Worm (Caenorhabditis elegans) whole organism, L3 larva: ENCODE data around the gene pld-1.
A peak's percentile ranks its signal among the peaks of the same experiment; 100 is the strongest.

Experiments
- R02D3.7 ChIP-seq: fragments of 150-350 bp; optimal IDR thresholded peaks from 2 replicates; lab custom pipeline; 2014; ENCODE audit warnings: missing biosample characterization, missing genetic modification characterization
- ZK546.5 ChIP-seq: sonication (generic microtip); optimal IDR thresholded peaks from 2 replicates; lab custom pipeline; 2017; ENCODE audit warnings: missing biosample characterization, missing genetic modification characterization
- aly-2 ChIP-seq: fragments of 150-350 bp; optimal IDR thresholded peaks from 2 replicates; lab custom pipeline; 2014; ENCODE audit warnings: missing biosample characterization, missing genetic modification characterization
- ama-1 ChIP-seq: fragments of 150-350 bp; optimal IDR thresholded peaks from 2 replicates; lab custom pipeline; 2018
- ceh-16 ChIP-seq: sonication (generic microtip); optimal IDR thresholded peaks from 2 replicates; lab custom pipeline; 2017; ENCODE audit warnings: missing biosample characterization, missing genetic modification characterization
- ceh-28 ChIP-seq: fragments of 150-350 bp; optimal IDR thresholded peaks from 2 replicates; lab custom pipeline; 2014; ENCODE audit warnings: missing biosample characterization, missing genetic modification reagents, missing genetic modification characterization
- ceh-82 ChIP-seq: fragments of 150-350 bp; optimal IDR thresholded peaks from 2 replicates; lab custom pipeline; 2014; ENCODE audit warnings: missing biosample characterization, missing genetic modification characterization
- ceh-9 ChIP-seq: sonication (generic microtip); optimal IDR thresholded peaks from 2 replicates; lab custom pipeline; 2018; ENCODE audit warnings: missing biosample characterization, missing genetic modification characterization
- daf-12 ChIP-seq: fragments of 150-350 bp; optimal IDR thresholded peaks from 2 replicates; lab custom pipeline; 2014; ENCODE audit warnings: missing biosample characterization, missing genetic modification reagents, missing genetic modification characterization
- egl-27 ChIP-seq: sonication (generic microtip); optimal IDR thresholded peaks from 4 replicates; lab custom pipeline; 2017; ENCODE audit warnings: missing biosample characterization, missing genetic modification reagents, missing genetic modification characterization
- egl-5 ChIP-seq: fragments of 150-350 bp; optimal IDR thresholded peaks from 2 replicates; lab custom pipeline; 2017; ENCODE audit warnings: missing biosample characterization, missing genetic modification reagents, missing genetic modification characterization, inconsistent platforms
- elt-1 ChIP-seq: fragments of 150-350 bp; optimal IDR thresholded peaks from 2 replicates; lab custom pipeline; 2014; ENCODE audit warnings: missing biosample characterization, missing genetic modification characterization
- elt-2 ChIP-seq: sonication (generic microtip); optimal IDR thresholded peaks from 2 replicates; lab custom pipeline; 2016; ENCODE audit warnings: missing genetic modification reagents, mild to moderate bottlenecking, missing genetic modification characterization, missing compliant biosample characterization
- elt-3 ChIP-seq, 3 experiments: fragments of 150-350 bp in 1 of 3; sonication (generic microtip) in 2 of 3; optimal IDR thresholded peaks; 2 replicates in 2 of 3; 4 replicates in 1 of 3; lab custom pipeline; 2014 to 2017; ENCODE audit warnings: missing biosample characterization in 3 of 3, missing genetic modification characterization in 3 of 3
- eor-1 ChIP-seq, 2 experiments: fragments of 150-350 bp; optimal IDR thresholded peaks; 2 replicates each; lab custom pipeline; 2014 to 2018; ENCODE audit warnings: missing biosample characterization in 2 of 2, missing genetic modification characterization in 2 of 2
- fkh-10 ChIP-seq: sonication (generic microtip); optimal IDR thresholded peaks from 2 replicates; lab custom pipeline; 2017; ENCODE audit warnings: missing biosample characterization, missing genetic modification reagents, missing genetic modification characterization
- fkh-2 ChIP-seq: fragments of 150-350 bp; optimal IDR thresholded peaks from 2 replicates; lab custom pipeline; 2014; ENCODE audit warnings: missing biosample characterization, missing genetic modification reagents, missing genetic modification characterization
- fos-1 ChIP-seq: fragments of 150-350 bp; optimal IDR thresholded peaks from 2 replicates; lab custom pipeline; 2014; ENCODE audit warnings: missing biosample characterization, missing genetic modification characterization
- hmg-11 ChIP-seq: sonication (generic microtip); optimal IDR thresholded peaks from 2 replicates; lab custom pipeline; 2016; ENCODE audit warnings: missing genetic modification characterization, missing compliant biosample characterization
- jun-1 ChIP-seq: fragments of 150-350 bp; optimal IDR thresholded peaks from 2 replicates; lab custom pipeline; 2014; ENCODE audit warnings: missing biosample characterization, missing genetic modification reagents, missing genetic modification characterization
- lin-15B ChIP-seq: fragments of 150-350 bp; optimal IDR thresholded peaks from 2 replicates; lab custom pipeline; 2014; ENCODE audit warnings: missing biosample characterization, missing genetic modification characterization
- lin-39 ChIP-seq: fragments of 150-350 bp; optimal IDR thresholded peaks from 2 replicates; lab custom pipeline; 2018; ENCODE audit warnings: missing biosample characterization, missing genetic modification reagents, missing genetic modification characterization
- lsy-12 ChIP-seq: sonication (generic microtip); optimal IDR thresholded peaks from 2 replicates; lab custom pipeline; 2016; ENCODE audit warnings: mild to moderate bottlenecking, missing genetic modification characterization, missing compliant biosample characterization
- mdl-1 ChIP-seq: fragments of 150-350 bp; optimal IDR thresholded peaks from 2 replicates; lab custom pipeline; 2014; ENCODE audit warnings: missing biosample characterization, missing genetic modification characterization
- mml-1 ChIP-seq: fragments of 150-350 bp; sonication (generic microtip); optimal IDR thresholded peaks from 3 replicates; lab custom pipeline; 2014; ENCODE audit warnings: missing biosample characterization, missing genetic modification characterization
- nfya-1 ChIP-seq: sonication (generic microtip); optimal IDR thresholded peaks from 2 replicates; lab custom pipeline; 2017; ENCODE audit warnings: missing genetic modification characterization, mild to moderate bottlenecking, missing compliant biosample characterization, antibody characterized with exemption, moderate library complexity; ENCODE audit not compliant: insufficient read depth
- nhr-11 ChIP-seq: fragments of 150-350 bp; optimal IDR thresholded peaks from 2 replicates; lab custom pipeline; 2014; ENCODE audit warnings: missing biosample characterization, missing genetic modification characterization
- nhr-12 ChIP-seq: fragments of 150-350 bp; optimal IDR thresholded peaks from 2 replicates; lab custom pipeline; 2014; ENCODE audit warnings: missing biosample characterization, missing genetic modification characterization
- nhr-23 ChIP-seq: fragments of 150-350 bp; optimal IDR thresholded peaks from 2 replicates; lab custom pipeline; 2014; ENCODE audit warnings: missing biosample characterization, missing genetic modification reagents, missing genetic modification characterization
- nhr-237 ChIP-seq: fragments of 150-350 bp; optimal IDR thresholded peaks from 2 replicates; lab custom pipeline; 2014; ENCODE audit warnings: missing biosample characterization, missing genetic modification characterization
- nhr-25 ChIP-seq: sonication (generic microtip); optimal IDR thresholded peaks from 2 replicates; lab custom pipeline; 2017; ENCODE audit warnings: missing biosample characterization, missing genetic modification characterization
- nhr-28 ChIP-seq: fragments of 150-350 bp; optimal IDR thresholded peaks from 2 replicates; lab custom pipeline; 2014; ENCODE audit warnings: missing biosample characterization, missing genetic modification characterization
- nhr-43 ChIP-seq: sonication (generic microtip); optimal IDR thresholded peaks from 2 replicates; lab custom pipeline; 2016; ENCODE audit warnings: mild to moderate bottlenecking, missing genetic modification characterization, missing compliant biosample characterization; ENCODE audit not compliant: poor library complexity, severe bottlenecking
- nhr-67 ChIP-seq: fragments of 150-350 bp; optimal IDR thresholded peaks from 2 replicates; lab custom pipeline; 2014; ENCODE audit warnings: missing biosample characterization, missing genetic modification characterization
- nhr-76 ChIP-seq: fragments of 150-350 bp; sonication (generic microtip); optimal IDR thresholded peaks from 5 replicates; lab custom pipeline; 2014; ENCODE audit warnings: missing biosample characterization, missing genetic modification characterization
- nhr-77 ChIP-seq: fragments of 150-350 bp; optimal IDR thresholded peaks from 2 replicates; lab custom pipeline; 2014; ENCODE audit warnings: missing biosample characterization, missing genetic modification characterization
- pha-4 ChIP-seq: fragments of 150-350 bp; optimal IDR thresholded peaks from 2 replicates; lab custom pipeline; 2014; ENCODE audit warnings: missing biosample characterization, missing genetic modification reagents, missing genetic modification characterization
- pqm-1 ChIP-seq: fragments of 150-350 bp; optimal IDR thresholded peaks from 2 replicates; lab custom pipeline; 2017; ENCODE audit warnings: missing biosample characterization, missing genetic modification characterization, inconsistent platforms
- sea-2 ChIP-seq: fragments of 150-350 bp; sonication (generic microtip); optimal IDR thresholded peaks from 4 replicates; lab custom pipeline; 2014; ENCODE audit warnings: missing biosample characterization, missing genetic modification reagents, missing genetic modification characterization
- skn-1 ChIP-seq: fragments of 150-350 bp; optimal IDR thresholded peaks from 2 replicates; lab custom pipeline; 2014; ENCODE audit warnings: missing biosample characterization, missing genetic modification characterization
- snpc-4 ChIP-seq: fragments of 150-350 bp; optimal IDR thresholded peaks from 2 replicates; lab custom pipeline; 2014; ENCODE audit warnings: missing biosample characterization, missing genetic modification characterization
- tbx-2 ChIP-seq: sonication (generic microtip); optimal IDR thresholded peaks from 2 replicates; lab custom pipeline; 2016; ENCODE audit warnings: mild to moderate bottlenecking, missing genetic modification characterization, missing compliant biosample characterization
- unc-39 ChIP-seq: sonication (generic microtip); optimal IDR thresholded peaks from 4 replicates; lab custom pipeline; 2017; ENCODE audit warnings: missing biosample characterization, missing genetic modification characterization
- unc-62 ChIP-seq: fragments of 150-350 bp; sonication (generic microtip); optimal IDR thresholded peaks from 4 replicates; lab custom pipeline; 2014; ENCODE audit warnings: missing biosample characterization, missing genetic modification reagents, missing genetic modification characterization
- zag-1 ChIP-seq: fragments of 150-350 bp; optimal IDR thresholded peaks from 2 replicates; lab custom pipeline; 2014; ENCODE audit warnings: missing biosample characterization, missing genetic modification characterization
- ztf-11 ChIP-seq: fragments of 150-350 bp; optimal IDR thresholded peaks from 2 replicates; lab custom pipeline; 2014; ENCODE audit warnings: missing biosample characterization, missing genetic modification characterization
- ztf-4 ChIP-seq: fragments of 150-350 bp; optimal IDR thresholded peaks from 2 replicates; lab custom pipeline; 2014; ENCODE audit warnings: missing biosample characterization, missing genetic modification characterization

The pld-1 gene

ce11 chrII:5105020-5105419, 13.5 kb upstream of the pld-1 start:
- TF ChIP-seq nfya-1 (tag; lab: Kevin White, UChicago), result peak; percentile 78
- TF ChIP-seq ceh-82 (tag; lab: Kevin White, UChicago), result no peak
- peak; percentile 19 for TF ChIP-seq ztf-4
- peak; percentile 75 for TF ChIP-seq tbx-2 (tag; lab: Kevin White, UChicago)
- TF ChIP-seq jun-1, result peak; percentile 11
- TF ChIP-seq unc-62 (GFP tag; lab: Kevin White, UChicago), result no peak
- peak; percentile 68 for TF ChIP-seq aly-2 (tag; lab: Kevin White, UChicago)
- no peak for TF ChIP-seq mdl-1 (tag; lab: Kevin White, UChicago)
- TF ChIP-seq elt-3 (tag; optimal IDR thresholded peaks at IDR 0.05; lab: Kevin White, UChicago), result peak in 1 of 3 experiments; percentile 48
- TF ChIP-seq elt-2 (tag; lab: Kevin White, UChicago), result peak; percentile 80
- TF ChIP-seq ceh-9 (tag; lab: Kevin White, UChicago), result no peak
- TF ChIP-seq fkh-2 (tag; lab: Kevin White, UChicago), result no peak
- peak; percentile 6 for TF ChIP-seq lin-15B (tag; lab: Kevin White, UChicago)
- peak; percentile 69 for TF ChIP-seq nhr-23
- TF ChIP-seq lsy-12 (tag; lab: Kevin White, UChicago), result peak; percentile 78
- no peak for TF ChIP-seq daf-12
- no peak for TF ChIP-seq sea-2
- peak; percentile 78 for TF ChIP-seq pha-4 (tag; lab: Kevin White, UChicago)
- peak; percentile 67 for TF ChIP-seq egl-27 (tag; lab: Kevin White, UChicago)
- TF ChIP-seq egl-5, result no peak
- TF ChIP-seq skn-1 (tag; lab: Kevin White, UChicago), result no peak
- no peak for TF ChIP-seq pqm-1
- no peak for TF ChIP-seq ztf-11
- TF ChIP-seq nhr-43, result peak; percentile 87
- no peak for TF ChIP-seq ceh-16 (tag; lab: Kevin White, UChicago)
- no peak for TF ChIP-seq ceh-28 (tag; lab: Kevin White, UChicago)
- TF ChIP-seq elt-1 (tag; lab: Kevin White, UChicago), result no peak
- TF ChIP-seq eor-1 (tag; optimal IDR thresholded peaks at IDR 0.05; lab: Kevin White, UChicago), result no peak
- TF ChIP-seq mml-1 (tag; lab: Kevin White, UChicago), result no peak
- TF ChIP-seq nhr-237 (tag; lab: Kevin White, UChicago), result no peak
- no peak for TF ChIP-seq fkh-10 (GFP tag; lab: Kevin White, UChicago)
- TF ChIP-seq nhr-25 (tag; lab: Kevin White, UChicago), result no peak
- peak; percentile 83 for TF ChIP-seq hmg-11 (tag; lab: Kevin White, UChicago)
- TF ChIP-seq ZK546.5 (tag; lab: Kevin White, UChicago), result no peak
- TF ChIP-seq unc-39 (tag; lab: Kevin White, UChicago), result no peak
- TF ChIP-seq fos-1 (tag; lab: Kevin White, UChicago), result no peak
- TF ChIP-seq R02D3.7 (tag; lab: Kevin White, UChicago), result no peak
- peak; percentile 41 for TF ChIP-seq lin-39
- TF ChIP-seq nhr-76 (tag; lab: Kevin White, UChicago), result no peak
- TF ChIP-seq nhr-77 (tag; lab: Kevin White, UChicago), result peak; percentile 34
- peak; percentile 21 for TF ChIP-seq snpc-4 (tag; lab: Kevin White, UChicago)
- peak; percentile 4 for TF ChIP-seq zag-1 (tag; lab: Kevin White, UChicago)
- TF ChIP-seq nhr-12, result no peak
- no peak for TF ChIP-seq nhr-28 (tag; lab: Kevin White, UChicago)
- TF ChIP-seq ama-1, result peak; percentile 20
- TF ChIP-seq nhr-67 (tag; lab: Kevin White, UChicago), result no peak
- TF ChIP-seq nhr-11 (tag; lab: Kevin White, UChicago), result no peak
- TF ChIP-seq, all 47 proteins: peak for 19
